Worm (Caenorhabditis elegans): ENCODE measurements around the gene Y73F8A.35.

- no peak for TF ChIP-seq zip-5 (tag; optimal IDR thresholded peaks at IDR 0.05)
- TF ChIP-seq tbx-2 (tag; optimal IDR thresholded peaks at IDR 0.05) = no peak
- TF ChIP-seq syd-9 (tag; optimal IDR thresholded peaks at IDR 0.05) = no peak
- no peak for TF ChIP-seq C08G9.2 (tag; optimal IDR thresholded peaks at IDR 0.05)
- no peak for TF ChIP-seq fkh-10 (GFP tag; optimal IDR thresholded peaks at IDR 0.05)
- no peak for TF ChIP-seq pros-1 (tag; optimal IDR thresholded peaks at IDR 0.05)
- no peak for TF ChIP-seq ama-1 (optimal IDR thresholded peaks at IDR 0.05)
- TF ChIP-seq K09A11.1 (tag; optimal IDR thresholded peaks at IDR 0.05; ENCODE audit: insufficient read depth) = no peak
Measured at ce11 chrIV:15497263-15497662, 42.5 kb downstream of the Y73F8A.35 start, which contains the start of gene acr-24.

Measured in whole organism, late embryonic.